Worm (Caenorhabditis elegans): Measurements from ENCODE around the gene F29G6.1.
A peak's percentile ranks its signal among the peaks of the same experiment; 100 is the strongest.

Gene F29G6.1

DNA sequence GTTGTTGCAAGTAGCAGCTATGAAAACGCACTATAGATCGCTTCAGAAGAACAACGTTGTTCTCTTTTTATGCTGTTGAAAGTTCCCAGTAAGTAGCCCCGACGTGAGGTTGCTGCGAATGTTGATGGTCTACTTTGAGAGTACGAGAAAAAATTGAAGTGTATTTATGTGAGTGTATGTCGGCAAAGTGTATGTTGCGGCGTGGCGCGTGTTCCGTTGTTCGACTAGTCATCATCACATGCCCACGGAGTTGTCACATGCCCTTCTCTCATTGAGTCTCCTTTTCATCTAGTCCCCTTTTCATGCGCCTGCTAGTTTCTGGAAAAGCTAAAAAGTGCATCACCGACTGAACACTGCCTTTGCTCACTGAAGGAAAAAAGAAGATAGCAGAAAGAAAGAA, 30.2 kb upstream of the F29G6.1 start (continued):
- TF ChIP-seq jun-1 (tag; optimal IDR thresholded peaks at IDR 0.05) (no peak), hlh-17 (GFP tag; optimal IDR thresholded peaks at IDR 0.05; ENCODE audit: borderline replicate concordance) (no peak), ceh-63 (GFP tag; optimal IDR thresholded peaks at IDR 0.05) (no peak), zip-4 (GFP tag; optimal IDR thresholded peaks at IDR 0.05) (no peak), aly-2 (tag; optimal IDR thresholded peaks at IDR 0.05) (no peak), blmp-1 (tag; optimal IDR thresholded peaks at IDR 0.05) (no peak), hpl-2 (GFP tag; optimal IDR thresholded peaks at IDR 0.05) (no peak), unc-30 (tag; optimal IDR thresholded peaks at IDR 0.05) (no peak), C04F5.9 (tag; optimal IDR thresholded peaks at IDR 0.05) (no peak), pqm-1 (tag; optimal IDR thresholded peaks at IDR 0.05) (no peak), irx-1 (tag; optimal IDR thresholded peaks at IDR 0.05) (peak; percentile 8), C34B4.2 (tag; optimal IDR thresholded peaks at IDR 0.05) (no peak), nhr-71 (tag; optimal IDR thresholded peaks at IDR 0.05) (peak; percentile 70), nhr-47 (tag; optimal IDR thresholded peaks at IDR 0.05) (peak; percentile 47), elt-3 (tag; optimal IDR thresholded peaks at IDR 0.05) (no peak), fkh-8 (tag; optimal IDR thresholded peaks at IDR 0.05) (peak; percentile 71), nhr-12 (tag; optimal IDR thresholded peaks at IDR 0.05) (no peak), nhr-76 (tag; optimal IDR thresholded peaks at IDR 0.05) (no peak), isw-1 (GFP tag; IDR thresholded peaks at IDR 0.05) (peak; percentile 11; the same call in 1 of the 2 replicates), dpl-1 (GFP tag; optimal IDR thresholded peaks at IDR 0.05) (peak in 2 of 3 experiments; percentile 3 to 18), efl-1 (optimal IDR thresholded peaks at IDR 0.05) (no peak), efl-1 (GFP tag; optimal IDR thresholded peaks at IDR 0.05 in 1 of 2) (peak; percentile 8 to 91), ztf-4 (tag; optimal IDR thresholded peaks at IDR 0.05) (peak; percentile 29), mab-9 (GFP tag; IDR thresholded peaks at IDR 0.05) (no peak), fkh-10 (GFP tag; optimal IDR thresholded peaks at IDR 0.05) (peak; percentile 13), lin-35 (GFP tag; optimal IDR thresholded peaks at IDR 0.05) (peak; percentile 44 to 65), nhr-84 (tag; optimal IDR thresholded peaks at IDR 0.05) (no peak), zag-1 (tag; optimal IDR thresholded peaks at IDR 0.05) (no peak), nhr-11 (tag; optimal IDR thresholded peaks at IDR 0.05) (no peak), nhr-237 (tag; optimal IDR thresholded peaks at IDR 0.05) (no peak), ets-5 (GFP tag; IDR thresholded peaks at IDR 0.05) (no peak), tlp-1 (tag; optimal IDR thresholded peaks at IDR 0.05) (no peak)

DNA sequence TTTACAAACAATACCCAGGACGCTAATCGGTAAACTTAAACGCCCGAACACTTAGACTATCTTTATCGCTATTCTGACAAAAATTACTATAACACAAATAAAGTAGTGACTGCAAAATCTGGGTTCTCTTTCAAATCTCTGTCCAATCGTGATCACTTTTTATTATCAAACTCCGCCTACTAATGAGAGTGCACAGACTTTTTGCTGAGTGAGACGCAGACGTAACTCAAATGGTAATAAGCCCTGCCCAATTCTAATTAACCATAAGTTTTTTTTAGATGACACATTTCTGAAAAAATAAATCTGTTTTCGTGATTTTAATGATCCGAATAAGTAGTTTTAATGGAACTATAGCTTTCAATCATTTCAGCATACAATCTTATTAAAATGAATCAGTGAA, 29.7 kb upstream of the F29G6.1 start:
- TF ChIP-seq nhr-85 (tag) (peak; percentile 47), nhr-28 (tag; optimal IDR thresholded peaks at IDR 0.05) (no peak), lsy-2 (tag; optimal IDR thresholded peaks at IDR 0.05) (peak in 1 of 2 experiments; percentile 1), vab-15 (tag; optimal IDR thresholded peaks at IDR 0.05) (no peak), skn-1 (tag; optimal IDR thresholded peaks at IDR 0.05) (peak; percentile 48), efl-1 (optimal IDR thresholded peaks at IDR 0.05) (no peak), efl-1 (GFP tag; optimal IDR thresholded peaks at IDR 0.05 in 1 of 2) (peak in 1 of 2 experiments; percentile 11), dsc-1 (tag; optimal IDR thresholded peaks at IDR 0.05) (peak; percentile 51), fos-1 (tag; optimal IDR thresholded peaks at IDR 0.05) (peak; percentile 16), irx-1 (tag; optimal IDR thresholded peaks at IDR 0.05) (peak; percentile 11), lin-35 (GFP tag; optimal IDR thresholded peaks at IDR 0.05) (peak in 1 of 2 experiments; percentile 1), aha-1 (tag; optimal IDR thresholded peaks at IDR 0.05) (no peak)

ce11 chrX:11472953-11473671, 29.0 kb upstream of the F29G6.1 start:
- TF ChIP-seq snu-23 (GFP tag; optimal IDR thresholded peaks at IDR 0.05) = peak; percentile 61
- peak; percentile 62 for TF ChIP-seq mep-1 (tag; optimal IDR thresholded peaks at IDR 0.05)
- TF ChIP-seq nhr-84 (tag; optimal IDR thresholded peaks at IDR 0.05) = no peak
- no peak for TF ChIP-seq lin-39 (tag; optimal IDR thresholded peaks at IDR 0.05)
- peak; percentile 75 for TF ChIP-seq egl-13 (tag; optimal IDR thresholded peaks at IDR 0.05)
- TF ChIP-seq snpc-4 (tag; optimal IDR thresholded peaks at IDR 0.05) = no peak
- no peak for TF ChIP-seq efl-3 (GFP tag; optimal IDR thresholded peaks at IDR 0.05)
- no peak for TF ChIP-seq nhr-11 (tag; optimal IDR thresholded peaks at IDR 0.05)
- TF ChIP-seq ceh-82 (tag; optimal IDR thresholded peaks at IDR 0.05) = peak; percentile 43 to 65 (median 49)
- TF ChIP-seq fkh-10 (GFP tag; optimal IDR thresholded peaks at IDR 0.05) = peak; percentile 84
- TF ChIP-seq efl-1 (optimal IDR thresholded peaks at IDR 0.05) = peak in 1 of 2 experiments; percentile 4
- TF ChIP-seq efl-1 (GFP tag; optimal IDR thresholded peaks at IDR 0.05 in 1 of 2) = no peak
- peak; percentile 44 for TF ChIP-seq pax-3 (tag; optimal IDR thresholded peaks at IDR 0.05)
- TF ChIP-seq unc-86 (tag; optimal IDR thresholded peaks at IDR 0.05) = peak; percentile 79
- TF ChIP-seq skn-1 (tag; optimal IDR thresholded peaks at IDR 0.05) = peak; percentile 6
- no peak for TF ChIP-seq pag-3 (tag; optimal IDR thresholded peaks at IDR 0.05; ENCODE audit: borderline replicate concordance, insufficient read depth)
- no peak for TF ChIP-seq sptf-1 (tag; optimal IDR thresholded peaks at IDR 0.05)
